Worm (Caenorhabditis elegans) whole organism, mixed stage, embryonic: ENCODE results near the gene mdt-21.

Experiments used
- M03D4.4 ChIP-seq: sonication (generic microtip); optimal IDR thresholded peaks from 2 replicates; lab custom pipeline; 2017; ENCODE audit warnings: mild to moderate bottlenecking, missing genetic modification characterization, missing compliant biosample characterization
- blmp-1 ChIP-seq: fragments of 150-350 bp; optimal IDR thresholded peaks from 2 replicates; lab custom pipeline; 2014; ENCODE audit warnings: missing biosample characterization, missing genetic modification characterization
- ces-1 ChIP-seq: fragments of 150-350 bp; optimal IDR thresholded peaks from 2 replicates; lab custom pipeline; 2014; ENCODE audit warnings: missing biosample characterization, missing genetic modification reagents, missing genetic modification characterization
- drap-1 ChIP-seq: fragments of 200-800 bp; sonication (Bioruptor generic); optimal IDR thresholded peaks from 3 replicates; lab custom pipeline; 2018; ENCODE audit warnings: mild to moderate bottlenecking, missing genetic modification characterization, missing compliant biosample characterization
- lin-13 ChIP-seq: fragments of 150-350 bp; optimal IDR thresholded peaks from 2 replicates; lab custom pipeline; 2014; ENCODE audit warnings: missing biosample characterization, missing genetic modification characterization
- lsy-2 ChIP-seq: fragments of 150-350 bp; optimal IDR thresholded peaks from 2 replicates; lab custom pipeline; 2014; ENCODE audit warnings: missing biosample characterization, missing genetic modification characterization
- mab-5 ChIP-seq: fragments of 150-350 bp; optimal IDR thresholded peaks from 2 replicates; lab custom pipeline; 2014; ENCODE audit warnings: missing biosample characterization, missing genetic modification characterization
- nhr-76 ChIP-seq: sonication (generic microtip); optimal IDR thresholded peaks from 2 replicates; lab custom pipeline; 2017; ENCODE audit warnings: missing biosample characterization, missing genetic modification characterization
- snpc-4 ChIP-seq: fragments of 150-350 bp; optimal IDR thresholded peaks from 2 replicates; lab custom pipeline; 2014; ENCODE audit warnings: missing biosample characterization, missing genetic modification characterization
- sptf-1 ChIP-seq: sonication (generic microtip); optimal IDR thresholded peaks from 2 replicates; lab custom pipeline; 2017; ENCODE audit warnings: mild to moderate bottlenecking, missing genetic modification characterization, moderate library complexity, missing compliant biosample characterization
- tbx-8 ChIP-seq: fragments of 200-800 bp; sonication (Bioruptor generic); optimal IDR thresholded peaks from 2 replicates; lab custom pipeline; 2018; ENCODE audit warnings: mild to moderate bottlenecking, missing genetic modification characterization, moderate library complexity, missing compliant biosample characterization
- unc-62 ChIP-seq: fragments of 150-350 bp; optimal IDR thresholded peaks from 2 replicates; lab custom pipeline; 2014; ENCODE audit warnings: missing biosample characterization, missing genetic modification reagents, missing genetic modification characterization
- ztf-11 ChIP-seq: fragments of 150-350 bp; optimal IDR thresholded peaks from 2 replicates; lab custom pipeline; 2014; ENCODE audit warnings: missing biosample characterization, missing genetic modification characterization

ce11 chrIII:11740868-11741267 lies 36.6 kb upstream of the mdt-21 start:
- TF ChIP-seq drap-1 (GFP tag; lab: Kevin White, UChicago) (no peak), tbx-8 (no peak), M03D4.4 (tag; lab: Kevin White, UChicago) (no peak), nhr-76 (tag; lab: Kevin White, UChicago) (no peak), unc-62 (GFP tag; lab: Kevin White, UChicago) (no peak), lsy-2 (tag; lab: Kevin White, UChicago) (no peak), blmp-1 (tag; lab: Kevin White, UChicago) (no peak), ces-1 (GFP tag; lab: Kevin White, UChicago) (no peak), lin-13 (tag; lab: Kevin White, UChicago) (no peak), snpc-4 (no peak), ztf-11 (tag; lab: Kevin White, UChicago) (no peak), mab-5 (tag; lab: Kevin White, UChicago) (no peak), sptf-1 (tag; lab: Kevin White, UChicago) (no peak)
